Fruit fly (Drosophila melanogaster) whole organism, wandering third instar larva: ENCODE results near the gene cnc.

Experiments
- Abd-B ChIP-seq: fragments of >200 bp; optimal IDR thresholded peaks from 2 replicates; lab custom pipeline; 2017; ENCODE audit warnings: missing biosample characterization, missing genetic modification characterization
- CG32264 ChIP-seq: fragments of 200-800 bp; sonication (Bioruptor generic); optimal IDR thresholded peaks from 2 replicates; lab custom pipeline; 2016; ENCODE audit warnings: missing biosample characterization, missing genetic modification characterization
- CrebA ChIP-seq: fragments of 200-800 bp; sonication (Bioruptor generic); optimal IDR thresholded peaks from 2 replicates; lab custom pipeline; 2016; ENCODE audit warnings: missing biosample characterization, mild to moderate bottlenecking, missing genetic modification characterization, borderline replicate concordance
- Dfd ChIP-seq: fragments of >200 bp; optimal IDR thresholded peaks from 2 replicates; lab custom pipeline; 2017; ENCODE audit warnings: missing biosample characterization, missing genetic modification characterization
- Dif ChIP-seq: fragments of 200-275, 200-300 bp; sonication (Bioruptor generic); optimal IDR thresholded peaks from 2 replicates; lab custom pipeline; 2018; ENCODE audit warnings: missing biosample characterization, missing genetic modification characterization; ENCODE audit not compliant: partially characterized antibody
- GATAd ChIP-seq: sonication (Bioruptor generic); optimal IDR thresholded peaks from 2 replicates; lab custom pipeline; 2016; ENCODE audit warnings: missing biosample characterization, missing genetic modification characterization
- HLH106 ChIP-seq: fragments of 200-800 bp; optimal IDR thresholded peaks from 3 replicates; lab custom pipeline; 2019; ENCODE audit warnings: missing biosample characterization, mild to moderate bottlenecking, missing genetic modification characterization, moderate library complexity
- Hnf4 ChIP-seq: fragments of 200-800 bp; sonication (Bioruptor generic); optimal IDR thresholded peaks from 2 replicates; lab custom pipeline; 2016; ENCODE audit warnings: missing biosample characterization, mild to moderate bottlenecking, missing genetic modification characterization
- Hr78 ChIP-seq: fragments of >200 bp; optimal IDR thresholded peaks from 2 replicates; lab custom pipeline; 2017; ENCODE audit warnings: missing biosample characterization, missing genetic modification characterization
- Hr83 ChIP-seq: fragments of 200-300 bp; sonication (Bioruptor generic); optimal IDR thresholded peaks from 2 replicates; lab custom pipeline; 2016; ENCODE audit warnings: missing biosample characterization, mild to moderate bottlenecking, missing genetic modification characterization, moderate library complexity; ENCODE audit not compliant: poor library complexity, severe bottlenecking
- Jra ChIP-seq: sonication (Bioruptor generic); optimal IDR thresholded peaks from 2 replicates; lab custom pipeline; 2016; ENCODE audit warnings: missing biosample characterization, missing genetic modification characterization
- Mio ChIP-seq: sonication (Bioruptor generic); optimal IDR thresholded peaks from 2 replicates; lab custom pipeline; 2016; ENCODE audit warnings: missing biosample characterization, missing genetic modification characterization
- Myc ChIP-seq: fragments of >200 bp; optimal IDR thresholded peaks from 2 replicates; lab custom pipeline; 2017
- N ChIP-seq: fragments of >200 bp; optimal IDR thresholded peaks from 2 replicates; lab custom pipeline; 2018; ENCODE audit warnings: missing biosample characterization, missing external identifiers, missing genetic modification characterization
- OdsH ChIP-seq: fragments of 200-800 bp; sonication (Bioruptor generic); optimal IDR thresholded peaks from 2 replicates; lab custom pipeline; 2016; ENCODE audit warnings: missing biosample characterization, mild to moderate bottlenecking, missing genetic modification characterization
- Rel ChIP-seq, 2 experiments: fragments of 200-800 bp; sonication (Bioruptor generic) in 1 of 2; optimal IDR thresholded peaks; 2 replicates in 1 of 2; 3 replicates in 1 of 2; lab custom pipeline; 2016 to 2019; ENCODE audit warnings: mild to moderate bottlenecking in 2 of 2, missing biosample characterization in 2 of 2, missing genetic modification characterization in 2 of 2, moderate library complexity in 1 of 2
- Sp1 ChIP-seq: fragments of 200-800 bp; sonication (Bioruptor generic); optimal IDR thresholded peaks from 3 replicates; lab custom pipeline; 2019; ENCODE audit warnings: missing biosample characterization, mild to moderate bottlenecking, missing genetic modification characterization, moderate library complexity
- Vsx2 ChIP-seq: fragments of 200-300, 225-300 bp; sonication (Bioruptor generic); optimal IDR thresholded peaks from 2 replicates; lab custom pipeline; 2018; ENCODE audit warnings: missing biosample characterization, missing genetic modification characterization; ENCODE audit not compliant: partially characterized antibody
- br ChIP-seq: fragments of 200-800 bp; sonication (Bioruptor generic); optimal IDR thresholded peaks from 2 replicates; lab custom pipeline; 2016; ENCODE audit warnings: missing biosample characterization, missing genetic modification characterization
- brk ChIP-seq: fragments of 200-800 bp; sonication (Bioruptor generic); optimal IDR thresholded peaks from 2 replicates; lab custom pipeline; 2016; ENCODE audit warnings: missing biosample characterization, mild to moderate bottlenecking, missing genetic modification characterization
- dl ChIP-seq, 2 experiments: fragments of 175-275, 200-275 bp in 1 of 2; fragments of 200-275 bp in 1 of 2; sonication (Bioruptor generic); optimal IDR thresholded peaks; lab custom pipeline; 2018; ENCODE audit warnings: mild to moderate bottlenecking in 2 of 2, missing biosample characterization in 2 of 2, missing genetic modification characterization in 2 of 2, moderate library complexity in 2 of 2; ENCODE audit not compliant: partially characterized antibody in 2 of 2, insufficient read depth in 1 of 2
- dsf ChIP-seq: sonication (Bioruptor generic); optimal IDR thresholded peaks from 2 replicates; lab custom pipeline; 2016; ENCODE audit warnings: missing biosample characterization, missing genetic modification characterization, borderline replicate concordance
- ey ChIP-seq: fragments of 200-800 bp; sonication (Bioruptor generic); optimal IDR thresholded peaks from 2 replicates; lab custom pipeline; 2016; ENCODE audit warnings: missing biosample characterization, missing genetic modification characterization
- foxo ChIP-seq, 2 experiments: fragments of 200-800 bp; sonication (Bioruptor generic); optimal IDR thresholded peaks; 2 replicates in 1 of 2; 3 replicates in 1 of 2; lab custom pipeline; 2016 to 2017; ENCODE audit warnings: missing biosample characterization in 2 of 2, missing genetic modification characterization in 2 of 2
- fru ChIP-seq: fragments of 200-800 bp; sonication (Bioruptor generic); optimal IDR thresholded peaks from 3 replicates; lab custom pipeline; 2016; ENCODE audit warnings: missing biosample characterization, mild to moderate bottlenecking, missing genetic modification characterization
- h ChIP-seq: fragments of 200-800 bp; sonication (Bioruptor generic); optimal IDR thresholded peaks from 3 replicates; lab custom pipeline; 2016; ENCODE audit warnings: missing biosample characterization, mild to moderate bottlenecking, missing genetic modification characterization
- jim ChIP-seq: fragments of 175-275, 200-325 bp; sonication (Bioruptor generic); optimal IDR thresholded peaks from 2 replicates; lab custom pipeline; 2016; ENCODE audit warnings: missing biosample characterization, mild to moderate bottlenecking, missing genetic modification characterization
- lola ChIP-seq: fragments of >200 bp; optimal IDR thresholded peaks from 2 replicates; lab custom pipeline; 2017; ENCODE audit warnings: missing biosample characterization, missing genetic modification characterization
- pan ChIP-seq: fragments of >200 bp; optimal IDR thresholded peaks from 2 replicates; lab custom pipeline; 2017
- psq ChIP-seq: fragments of 200-800 bp; sonication (Bioruptor generic); optimal IDR thresholded peaks from 3 replicates; lab custom pipeline; 2017; ENCODE audit warnings: missing biosample characterization, mild to moderate bottlenecking, missing genetic modification characterization, moderate library complexity
- rgr ChIP-seq: fragments of 200-800 bp; sonication (Bioruptor generic); optimal IDR thresholded peaks from 3 replicates; lab custom pipeline; 2016; ENCODE audit warnings: missing biosample characterization, mild to moderate bottlenecking, missing genetic modification characterization
- sage ChIP-seq: fragments of 200-800 bp; sonication (Bioruptor generic); optimal IDR thresholded peaks from 2 replicates; lab custom pipeline; 2016; ENCODE audit warnings: missing biosample characterization, mild to moderate bottlenecking, missing genetic modification characterization
- sv ChIP-seq: fragments of 200-800 bp; sonication (Bioruptor generic); optimal IDR thresholded peaks from 3 replicates; lab custom pipeline; 2016; ENCODE audit warnings: missing biosample characterization, missing genetic modification characterization
- tai ChIP-seq: sonication (Bioruptor generic); optimal IDR thresholded peaks from 2 replicates; lab custom pipeline; 2016; ENCODE audit warnings: missing biosample characterization, missing genetic modification characterization
- woc ChIP-seq: sonication (Bioruptor generic); optimal IDR thresholded peaks from 2 replicates; lab custom pipeline; 2016; ENCODE audit warnings: missing biosample characterization, mild to moderate bottlenecking, missing genetic modification characterization

cnc gene

dm6 chr3R:23147058-23147457, 79.5 kb downstream of the cnc start:
- no peak for TF ChIP-seq Vsx2 (GFP tag; lab: Kevin White, UChicago)
- TF ChIP-seq pan (lab: Kevin White, UChicago): no peak
- TF ChIP-seq tai (GFP tag; lab: Kevin White, UChicago): no peak
- no peak for TF ChIP-seq CrebA
- TF ChIP-seq OdsH (GFP tag; lab: Kevin White, UChicago): no peak
- no peak for TF ChIP-seq foxo (GFP tag; optimal IDR thresholded peaks at IDR 0.05; lab: Kevin White, UChicago)
- no peak for TF ChIP-seq h (GFP tag; lab: Kevin White, UChicago)
- TF ChIP-seq sage: no peak
- TF ChIP-seq dl (GFP tag; optimal IDR thresholded peaks at IDR 0.05; lab: Kevin White, UChicago; ENCODE audit: insufficient read depth in 1 of 2, partially characterized antibody in 2 of 2): no peak
- TF ChIP-seq sv (GFP tag; lab: Kevin White, UChicago): no peak
- no peak for TF ChIP-seq Hnf4
- no peak for TF ChIP-seq br
- no peak for TF ChIP-seq GATAd (GFP tag; lab: Kevin White, UChicago)
- TF ChIP-seq fru: no peak

- no peak for TF ChIP-seq foxo (GFP tag; optimal IDR thresholded peaks at IDR 0.05; lab: Kevin White, UChicago)
- TF ChIP-seq Dif: no peak
- TF ChIP-seq Hr78 (GFP tag; lab: Kevin White, UChicago): no peak
- TF ChIP-seq dsf (GFP tag; lab: Kevin White, UChicago): no peak
- TF ChIP-seq ey: no peak
These were observed 80.8 kb downstream of the cnc start for dm6 chr3R:23145681-23146080.

dm6 chr3R:23144654-23145053, 81.9 kb downstream of the cnc start:
- TF ChIP-seq Sp1 (GFP tag; lab: Kevin White, UChicago) (peak; percentile 14), OdsH (GFP tag; lab: Kevin White, UChicago) (peak; percentile 15), h (GFP tag; lab: Kevin White, UChicago) (peak; percentile 48), psq (GFP tag; lab: Kevin White, UChicago) (peak; percentile 26), woc (GFP tag; lab: Kevin White, UChicago) (peak; percentile 30), Myc (lab: Kevin White, UChicago) (no peak), Rel (GFP tag; optimal IDR thresholded peaks at IDR 0.05; lab: Kevin White, UChicago) (no peak), Rel (tag; optimal IDR thresholded peaks at IDR 0.05; lab: Kevin White, UChicago) (no peak), ey (peak; percentile 13), HLH106 (tag; lab: Kevin White, UChicago) (peak; percentile 37), fru (peak; percentile 35), sage (no peak), rgr (peak; percentile 34), brk (GFP tag; lab: Kevin White, UChicago) (no peak), Mio (GFP tag; lab: Kevin White, UChicago) (no peak)

dm6 chr3R:23143440-23143839, 83.1 kb downstream of the cnc start:
- TF ChIP-seq Mio (GFP tag; lab: Kevin White, UChicago) (no peak), jim (GFP tag; lab: Kevin White, UChicago) (no peak), Dfd (no peak), sage (no peak), GATAd (GFP tag; lab: Kevin White, UChicago) (no peak), Jra (GFP tag; lab: Kevin White, UChicago) (no peak), Dif (no peak), OdsH (GFP tag; lab: Kevin White, UChicago) (no peak), woc (GFP tag; lab: Kevin White, UChicago) (no peak), Hr83 (GFP tag; lab: Kevin White, UChicago) (no peak), psq (GFP tag; lab: Kevin White, UChicago) (no peak), fru (no peak), h (GFP tag; lab: Kevin White, UChicago) (no peak)

dm6 chr3R:23141678-23142338, 84.7 kb downstream of the cnc start, which contains the start of gene hh:
hh (minus strand) TSS chr3R:23141906.
- TF ChIP-seq sage (no peak), rgr (no peak), N (GFP tag; lab: Kevin White, UChicago) (peak; percentile 50), jim (GFP tag; lab: Kevin White, UChicago) (no peak), dl (GFP tag; optimal IDR thresholded peaks at IDR 0.05; lab: Kevin White, UChicago; ENCODE audit: insufficient read depth in 1 of 2, partially characterized antibody in 2 of 2) (peak in 1 of 2 experiments; percentile 15), tai (GFP tag; lab: Kevin White, UChicago) (no peak), Hr78 (GFP tag; lab: Kevin White, UChicago) (no peak), Abd-B (GFP tag; lab: Kevin White, UChicago) (no peak), psq (GFP tag; lab: Kevin White, UChicago) (peak; percentile 23), Hr83 (GFP tag; lab: Kevin White, UChicago) (peak; percentile 59), br (no peak), Jra (GFP tag; lab: Kevin White, UChicago) (peak; percentile 3), brk (GFP tag; lab: Kevin White, UChicago) (no peak), Rel (GFP tag; optimal IDR thresholded peaks at IDR 0.05; lab: Kevin White, UChicago) (no peak), Rel (tag; optimal IDR thresholded peaks at IDR 0.05; lab: Kevin White, UChicago) (no peak), CG32264 (GFP tag; lab: Kevin White, UChicago) (no peak), Dif (peak; percentile 21), HLH106 (tag; lab: Kevin White, UChicago) (no peak), woc (GFP tag; lab: Kevin White, UChicago) (no peak), OdsH (GFP tag; lab: Kevin White, UChicago) (no peak), fru (peak; percentile 11), h (GFP tag; lab: Kevin White, UChicago) (peak; percentile 20), Vsx2 (GFP tag; lab: Kevin White, UChicago) (peak; percentile 63), CrebA (no peak), Dfd (no peak), Sp1 (GFP tag; lab: Kevin White, UChicago) (no peak), pan (lab: Kevin White, UChicago) (no peak), Hnf4 (no peak), GATAd (GFP tag; lab: Kevin White, UChicago) (no peak), lola (no peak)
